Worm (Caenorhabditis elegans) whole organism, L1 larva: ENCODE data around the gene T28C6.10.

Experiments
- C04F5.9 ChIP-seq: sonication (generic microtip); optimal IDR thresholded peaks from 2 replicates; lab custom pipeline; 2016; ENCODE audit warnings: missing genetic modification characterization, missing compliant biosample characterization
- C16A3.4 ChIP-seq: fragments of 150-350 bp; optimal IDR thresholded peaks from 2 replicates; lab custom pipeline; 2014; ENCODE audit warnings: missing biosample characterization, missing genetic modification characterization
- aha-1 ChIP-seq: fragments of 150-350 bp; optimal IDR thresholded peaks from 2 replicates; lab custom pipeline; 2014; ENCODE audit warnings: missing biosample characterization, missing genetic modification characterization
- ceh-63 ChIP-seq: fragments of 200-800 bp; sonication (Bioruptor generic); optimal IDR thresholded peaks from 2 replicates; lab custom pipeline; 2018; ENCODE audit warnings: mild to moderate bottlenecking, missing genetic modification characterization, missing compliant biosample characterization
- ceh-82 ChIP-seq, 3 experiments: fragments of 150-350 bp in 1 of 3; sonication (generic microtip) in 2 of 3; optimal IDR thresholded peaks; 2 replicates each; lab custom pipeline; 2014 to 2017; ENCODE audit warnings: missing biosample characterization in 3 of 3, missing genetic modification characterization in 3 of 3
- ceh-88 ChIP-seq: fragments of 200-800 bp; sonication (Bioruptor generic); IDR thresholded peaks from 2 replicates; pipeline ENCODE4 v1.3.6; 2022; ENCODE audit warnings: missing genetic modification characterization, missing compliant biosample characterization
- dpl-1 ChIP-seq, 3 experiments: fragments of 150-350 bp in 2 of 3; sonication (generic microtip) in 1 of 3; optimal IDR thresholded peaks; 2 replicates each; lab custom pipeline; 2014 to 2017; ENCODE audit warnings: missing biosample characterization in 3 of 3, missing genetic modification characterization in 3 of 3, missing genetic modification reagents in 3 of 3
- dsc-1 ChIP-seq: sonication (generic microtip); optimal IDR thresholded peaks from 2 replicates; lab custom pipeline; 2016; ENCODE audit warnings: mild to moderate bottlenecking, missing genetic modification characterization, missing compliant biosample characterization
- egl-27 ChIP-seq, 2 experiments: fragments of 150-350 bp in 1 of 2; sonication (generic microtip); optimal IDR thresholded peaks; 3 replicates each; lab custom pipeline; 2017 to 2018; ENCODE audit warnings: missing biosample characterization in 2 of 2, missing genetic modification characterization in 2 of 2, missing genetic modification reagents in 2 of 2
- elt-2 ChIP-seq: sonication (generic microtip); optimal IDR thresholded peaks from 2 replicates; lab custom pipeline; 2016; ENCODE audit warnings: missing genetic modification characterization, mild to moderate bottlenecking, inconsistent platforms, missing compliant biosample characterization, missing genetic modification reagents
- elt-3 ChIP-seq, 6 experiments: fragments of 150-350 bp in 1 of 6; sonication (generic microtip); optimal IDR thresholded peaks; 2 replicates each; lab custom pipeline; 2017 to 2018; ENCODE audit warnings: missing biosample characterization in 6 of 6, missing genetic modification characterization in 6 of 6, inconsistent platforms in 1 of 6
- ets-5 ChIP-seq: fragments of 200-800 bp; sonication (Bioruptor generic); IDR thresholded peaks from 2 replicates; pipeline ENCODE4 v1.3.6; 2022; ENCODE audit warnings: missing genetic modification characterization, missing compliant biosample characterization
- fkh-8 ChIP-seq: sonication (generic microtip); optimal IDR thresholded peaks from 2 replicates; lab custom pipeline; 2016; ENCODE audit warnings: mild to moderate bottlenecking, missing genetic modification characterization, missing compliant biosample characterization
- hlh-17 ChIP-seq: fragments of 200-800 bp; sonication (Bioruptor generic); optimal IDR thresholded peaks from 2 replicates; lab custom pipeline; 2018; ENCODE audit warnings: missing genetic modification characterization, mild to moderate bottlenecking, missing compliant biosample characterization, moderate library complexity, borderline replicate concordance
- hlh-4 ChIP-seq: sonication (generic microtip); optimal IDR thresholded peaks from 2 replicates; lab custom pipeline; 2016; ENCODE audit warnings: mild to moderate bottlenecking, missing genetic modification characterization, missing compliant biosample characterization
- irx-1 ChIP-seq: sonication (generic microtip); optimal IDR thresholded peaks from 2 replicates; lab custom pipeline; 2016; ENCODE audit warnings: missing genetic modification characterization, missing compliant biosample characterization
- lin-13 ChIP-seq: fragments of 150-350 bp; optimal IDR thresholded peaks from 2 replicates; lab custom pipeline; 2014; ENCODE audit warnings: missing biosample characterization, missing genetic modification reagents, missing genetic modification characterization
- lir-3 ChIP-seq: sonication (generic microtip); optimal IDR thresholded peaks from 2 replicates; lab custom pipeline; 2016; ENCODE audit warnings: mild to moderate bottlenecking, missing genetic modification characterization, moderate library complexity, missing compliant biosample characterization; ENCODE audit not compliant: poor library complexity
- lsy-2 ChIP-seq, 2 experiments: fragments of 150-350 bp; optimal IDR thresholded peaks; 2 replicates each; lab custom pipeline; 2014; ENCODE audit warnings: missing biosample characterization in 2 of 2, missing genetic modification characterization in 2 of 2
- mab-9 ChIP-seq: fragments of 200-800 bp; sonication (Bioruptor generic); IDR thresholded peaks from 2 replicates; pipeline ENCODE4 v1.3.6; 2022; ENCODE audit warnings: missing genetic modification reagents, missing genetic modification characterization, missing compliant biosample characterization
- mef-2 ChIP-seq: fragments of 150-350 bp; optimal IDR thresholded peaks from 2 replicates; lab custom pipeline; 2014; ENCODE audit warnings: missing biosample characterization, missing genetic modification characterization
- nhr-19 ChIP-seq: fragments of 200-800 bp; sonication (Bioruptor generic); conservative IDR thresholded peaks from 2 replicates; pipeline ENCODE4 v1.3.6; 2022; ENCODE audit warnings: missing genetic modification characterization, missing compliant biosample characterization
- nhr-20 ChIP-seq: sonication (generic microtip); optimal IDR thresholded peaks from 2 replicates; lab custom pipeline; 2016; ENCODE audit warnings: mild to moderate bottlenecking, missing genetic modification characterization, missing compliant biosample characterization
- nhr-28 ChIP-seq: fragments of 150-350 bp; optimal IDR thresholded peaks from 2 replicates; lab custom pipeline; 2014; ENCODE audit warnings: missing biosample characterization, missing genetic modification characterization
- nhr-47 ChIP-seq: sonication (generic microtip); optimal IDR thresholded peaks from 2 replicates; lab custom pipeline; 2016; ENCODE audit warnings: mild to moderate bottlenecking, missing genetic modification characterization, moderate library complexity, missing compliant biosample characterization
- nhr-71 ChIP-seq: sonication (generic microtip); optimal IDR thresholded peaks from 2 replicates; lab custom pipeline; 2016; ENCODE audit warnings: mild to moderate bottlenecking, missing genetic modification characterization, moderate library complexity, missing compliant biosample characterization
- nhr-77 ChIP-seq: fragments of 150-350 bp; optimal IDR thresholded peaks from 2 replicates; lab custom pipeline; 2014; ENCODE audit warnings: missing biosample characterization, missing genetic modification characterization
- nhr-84 ChIP-seq: sonication (generic microtip); optimal IDR thresholded peaks from 2 replicates; lab custom pipeline; 2017; ENCODE audit warnings: missing biosample characterization, missing genetic modification characterization
- pag-3 ChIP-seq: sonication (generic microtip); optimal IDR thresholded peaks from 2 replicates; lab custom pipeline; 2017; ENCODE audit warnings: missing genetic modification characterization, mild to moderate bottlenecking, missing compliant biosample characterization, antibody characterized with exemption, borderline replicate concordance; ENCODE audit not compliant: insufficient read depth
- pax-3 ChIP-seq: fragments of 200-800 bp; sonication (Bioruptor generic); optimal IDR thresholded peaks from 2 replicates; lab custom pipeline; 2018; ENCODE audit warnings: mild to moderate bottlenecking, missing genetic modification characterization, moderate library complexity, missing compliant biosample characterization
- pqm-1 ChIP-seq: sonication (generic microtip); optimal IDR thresholded peaks from 3 replicates; lab custom pipeline; 2017; ENCODE audit warnings: missing biosample characterization, missing genetic modification characterization
- rnt-1 ChIP-seq: sonication (generic microtip); optimal IDR thresholded peaks from 2 replicates; lab custom pipeline; 2016; ENCODE audit warnings: mild to moderate bottlenecking, missing genetic modification characterization, moderate library complexity, missing compliant biosample characterization
- skn-1 ChIP-seq: fragments of 150-350 bp; optimal IDR thresholded peaks from 2 replicates; lab custom pipeline; 2014; ENCODE audit warnings: missing biosample characterization, missing genetic modification characterization
- snpc-4 ChIP-seq: fragments of 150-350 bp; optimal IDR thresholded peaks from 2 replicates; lab custom pipeline; 2014; ENCODE audit warnings: missing biosample characterization, missing genetic modification characterization
- snu-23 ChIP-seq: sonication (generic microtip); optimal IDR thresholded peaks from 2 replicates; lab custom pipeline; 2016; ENCODE audit warnings: missing genetic modification characterization, missing compliant biosample characterization
- sox-4 ChIP-seq: sonication (generic microtip); optimal IDR thresholded peaks from 2 replicates; lab custom pipeline; 2016; ENCODE audit warnings: missing genetic modification characterization, missing compliant biosample characterization
- sptf-1 ChIP-seq: fragments of 150-350 bp; optimal IDR thresholded peaks from 2 replicates; lab custom pipeline; 2014; ENCODE audit warnings: missing biosample characterization, missing genetic modification characterization
- sup-37 ChIP-seq: fragments of 200-800 bp; sonication (Bioruptor generic); optimal IDR thresholded peaks from 2 replicates; lab custom pipeline; 2018; ENCODE audit warnings: mild to moderate bottlenecking, missing genetic modification characterization, missing compliant biosample characterization
- unc-130 ChIP-seq: fragments of 150-350 bp; optimal IDR thresholded peaks from 2 replicates; lab custom pipeline; 2017; ENCODE audit warnings: missing biosample characterization, missing genetic modification characterization, inconsistent platforms
- unc-62 ChIP-seq: fragments of 150-350 bp; optimal IDR thresholded peaks from 2 replicates; lab custom pipeline; 2014; ENCODE audit warnings: missing biosample characterization, missing genetic modification reagents, missing genetic modification characterization
- unc-86 ChIP-seq: sonication (generic microtip); optimal IDR thresholded peaks from 2 replicates; lab custom pipeline; 2016; ENCODE audit warnings: missing genetic modification characterization, missing compliant biosample characterization
- unc-98 ChIP-seq: fragments of 200-800 bp; sonication (Bioruptor generic); IDR thresholded peaks from 2 replicates; pipeline ENCODE4 v1.3.6; 2022; ENCODE audit warnings: missing genetic modification characterization, missing compliant biosample characterization
- vab-15 ChIP-seq: sonication (generic microtip); optimal IDR thresholded peaks from 2 replicates; lab custom pipeline; 2017; ENCODE audit warnings: missing genotype, mild to moderate bottlenecking, missing genetic modification characterization, missing compliant biosample characterization
- xbp-1 ChIP-seq: sonication (generic microtip); optimal IDR thresholded peaks from 2 replicates; lab custom pipeline; 2016; ENCODE audit warnings: missing genetic modification characterization, missing compliant biosample characterization
- zip-4 ChIP-seq: fragments of 200-800 bp; sonication (Bioruptor generic); optimal IDR thresholded peaks from 2 replicates; lab custom pipeline; 2018; ENCODE audit warnings: mild to moderate bottlenecking, missing genetic modification characterization, moderate library complexity, missing compliant biosample characterization
- ztf-11 ChIP-seq, 2 experiments: sonication (generic microtip); optimal IDR thresholded peaks; 2 replicates each; lab custom pipeline; 2016 to 2017; ENCODE audit warnings: missing genetic modification characterization in 2 of 2, missing biosample characterization in 1 of 2, missing compliant biosample characterization in 1 of 2
- ztf-4 ChIP-seq: fragments of 150-350 bp; optimal IDR thresholded peaks from 2 replicates; lab custom pipeline; 2014; ENCODE audit warnings: missing biosample characterization, missing genetic modification characterization

Gene T28C6.10

DNA sequence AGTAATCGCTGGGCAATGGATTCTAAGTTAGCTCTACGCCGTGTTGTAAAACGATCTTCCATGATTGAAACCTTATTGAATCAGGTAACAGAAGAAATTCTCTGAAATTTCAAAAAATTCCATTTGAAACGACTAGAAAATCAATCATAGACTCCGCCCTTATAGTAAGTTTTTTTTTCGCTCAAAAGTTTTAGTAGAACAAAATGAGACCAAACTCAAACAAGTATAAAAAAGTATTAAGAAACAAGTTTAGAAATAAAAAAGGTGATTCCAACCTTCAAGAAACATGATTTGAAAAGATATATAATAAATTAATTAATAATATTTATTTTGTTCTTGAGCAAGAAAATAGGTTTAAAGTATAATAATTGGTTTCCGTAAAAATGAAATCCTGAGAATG lies 39.7 kb upstream of the T28C6.10 start, which contains the start of gene C33D9.6:
Gene C33D9.6 (minus strand): TSS at position 101 of the 400 bp plus-strand sequence.
- TF ChIP-seq nhr-19 (GFP tag; lab: Robert Waterston, UW): no peak
- no peak for TF ChIP-seq egl-27 (tag; optimal IDR thresholded peaks at IDR 0.05; lab: Kevin White, UChicago)
- TF ChIP-seq ceh-88 (GFP tag; lab: Robert Waterston, UW): no peak
- TF ChIP-seq vab-15 (tag; lab: Kevin White, UChicago): no peak
- no peak for TF ChIP-seq unc-86 (tag; lab: Kevin White, UChicago)
- no peak for TF ChIP-seq hlh-17 (GFP tag; lab: Kevin White, UChicago)
- TF ChIP-seq unc-98 (GFP tag; lab: Robert Waterston, UW): no peak
- TF ChIP-seq mab-9 (GFP tag; lab: Robert Waterston, UW): no peak
- TF ChIP-seq ets-5: no peak
- no peak for TF ChIP-seq pag-3 (tag; lab: Kevin White, UChicago)
- TF ChIP-seq snpc-4 (tag; lab: Kevin White, UChicago): no peak
- no peak for TF ChIP-seq nhr-20 (tag; lab: Kevin White, UChicago)
- no peak for TF ChIP-seq hlh-4
- TF ChIP-seq mef-2 (tag; lab: Kevin White, UChicago): no peak
- no peak for TF ChIP-seq ceh-63 (GFP tag; lab: Kevin White, UChicago)
- TF ChIP-seq dsc-1: no peak
- no peak for TF ChIP-seq C16A3.4 (tag; lab: Kevin White, UChicago)
- TF ChIP-seq nhr-71 (tag; lab: Kevin White, UChicago): no peak
- no peak for TF ChIP-seq lsy-2 (tag; optimal IDR thresholded peaks at IDR 0.05; lab: Kevin White, UChicago)
- TF ChIP-seq snu-23 (GFP tag; lab: Kevin White, UChicago): no peak

DNA sequence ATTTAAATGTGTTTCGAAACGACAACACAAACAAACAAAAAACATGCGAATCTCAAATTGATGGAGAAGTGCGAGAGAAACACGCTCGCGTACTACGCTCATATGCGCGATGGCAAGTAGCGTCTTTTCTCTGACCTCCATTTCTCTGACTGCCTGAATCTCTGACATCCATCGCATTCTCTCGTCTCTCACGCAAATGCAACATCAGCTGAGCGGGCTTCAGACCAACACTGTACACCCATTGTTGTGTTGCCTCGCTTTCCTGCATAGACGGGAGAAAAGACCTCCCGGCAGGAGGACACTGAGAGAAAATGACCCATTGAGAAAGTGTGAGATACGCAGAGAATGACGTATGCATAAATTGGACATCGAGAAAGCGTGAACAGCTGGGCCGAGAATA lies 35.6 kb upstream of the T28C6.10 start:
- TF ChIP-seq nhr-47 (peak; percentile 68), nhr-71 (tag; lab: Kevin White, UChicago) (peak; percentile 86), unc-62 (GFP tag; lab: Kevin White, UChicago) (no peak), egl-27 (tag; optimal IDR thresholded peaks at IDR 0.05; lab: Kevin White, UChicago) (peak; percentile 28 to 56), unc-86 (tag; lab: Kevin White, UChicago) (peak; percentile 49), fkh-8 (tag; lab: Kevin White, UChicago) (no peak), snpc-4 (tag; lab: Kevin White, UChicago) (peak; percentile 23), ztf-11 (tag; optimal IDR thresholded peaks at IDR 0.05; lab: Kevin White, UChicago) (peak in 1 of 2 experiments; percentile 31), pax-3 (no peak), nhr-28 (tag; lab: Kevin White, UChicago) (no peak), dpl-1 (GFP tag; optimal IDR thresholded peaks at IDR 0.05; lab: Kevin White, UChicago) (peak; percentile 40 to 59 (median 53)), aha-1 (tag; lab: Kevin White, UChicago) (no peak), elt-3 (tag; optimal IDR thresholded peaks at IDR 0.05; lab: Kevin White, UChicago) (peak in 2 of 6 experiments; percentile 35 to 56), ztf-4 (tag; lab: Kevin White, UChicago) (peak; percentile 47), irx-1 (tag; lab: Kevin White, UChicago) (peak; percentile 62), sptf-1 (tag; lab: Kevin White, UChicago) (no peak), pqm-1 (tag; lab: Kevin White, UChicago) (no peak), snu-23 (GFP tag; lab: Kevin White, UChicago) (peak; percentile 84), unc-130 (tag; lab: Kevin White, UChicago) (no peak), lin-13 (GFP tag; lab: Kevin White, UChicago) (peak; percentile 39), sup-37 (no peak), C04F5.9 (tag; lab: Kevin White, UChicago) (no peak), C16A3.4 (tag; lab: Kevin White, UChicago) (peak; percentile 83), hlh-17 (GFP tag; lab: Kevin White, UChicago) (no peak), hlh-4 (no peak), rnt-1 (peak; percentile 62), xbp-1 (tag; lab: Kevin White, UChicago) (peak; percentile 61), pag-3 (tag; lab: Kevin White, UChicago) (peak; percentile 78), ets-5 (no peak), skn-1 (tag; lab: Kevin White, UChicago) (peak; percentile 49), nhr-20 (tag; lab: Kevin White, UChicago) (peak; percentile 81), ceh-82 (tag; optimal IDR thresholded peaks at IDR 0.05; lab: Kevin White, UChicago) (peak; percentile 7 to 70 (median 18)), dsc-1 (peak; percentile 27), lsy-2 (tag; optimal IDR thresholded peaks at IDR 0.05; lab: Kevin White, UChicago) (peak; percentile 71 to 83), nhr-84 (no peak), nhr-77 (peak; percentile 75), lir-3 (tag; lab: Kevin White, UChicago) (peak; percentile 30), sox-4 (tag; lab: Kevin White, UChicago) (no peak), elt-2 (tag; lab: Kevin White, UChicago) (peak; percentile 43), zip-4 (GFP tag; lab: Kevin White, UChicago) (no peak)
